Fruit fly (Drosophila melanogaster) whole organism, embryonic: ENCODE data around the gene CCHa2.

Source experiments
- Blimp-1 ChIP-seq: fragments of 200-800 bp; sonication (Bioruptor generic); optimal IDR thresholded peaks from 3 replicates; lab custom pipeline; 2018; ENCODE audit warnings: missing biosample characterization, missing genetic modification characterization, mild to moderate bottlenecking, moderate library complexity, missing genetic modification reagents
- CG11398 ChIP-seq: fragments of 200-800 bp; sonication (Bioruptor generic); optimal IDR thresholded peaks from 2 replicates; lab custom pipeline; 2016; ENCODE audit warnings: missing biosample characterization, missing genetic modification characterization
- CG11696 ChIP-seq: fragments of 200-800 bp; sonication (Bioruptor generic); IDR thresholded peaks from 2 replicates; pipeline ENCODE4 v1.3.6; 2022; ENCODE audit warnings: missing biosample characterization, missing genetic modification characterization
- CG12071 ChIP-seq: fragments of 200-800 bp; sonication (Bioruptor generic); optimal IDR thresholded peaks from 3 replicates; lab custom pipeline; 2018; ENCODE audit warnings: missing biosample characterization, mild to moderate bottlenecking, missing genetic modification characterization
- CG12744 ChIP-seq: fragments of 200-800 bp; sonication (Bioruptor generic); optimal IDR thresholded peaks from 2 replicates; lab custom pipeline; 2016; ENCODE audit warnings: missing biosample characterization, missing genetic modification characterization
- CG14441 ChIP-seq: fragments of 200-800 bp; sonication (Bioruptor generic); IDR thresholded peaks from 2 replicates; pipeline ENCODE4 v1.3.6; 2022; ENCODE audit warnings: missing biosample characterization, missing genetic modification characterization
- CG1529 ChIP-seq: fragments of 200-800 bp; sonication (Bioruptor generic); optimal IDR thresholded peaks from 3 replicates; lab custom pipeline; 2018; ENCODE audit warnings: missing biosample characterization, missing genetic modification characterization
- CG18619 ChIP-seq: fragments of 200-800 bp; sonication (Bioruptor generic); optimal IDR thresholded peaks from 3 replicates; lab custom pipeline; 2017; ENCODE audit warnings: missing biosample characterization, mild to moderate bottlenecking, missing genetic modification characterization
- CG2199 ChIP-seq: fragments of 200-800 bp; sonication (Bioruptor generic); IDR thresholded peaks from 3 replicates; pipeline ENCODE4 v1.3.6; 2022; ENCODE audit warnings: missing biosample characterization, missing genetic modification characterization
- CG3065 ChIP-seq: fragments of 200-800 bp; sonication (Bioruptor generic); optimal IDR thresholded peaks from 2 replicates; lab custom pipeline; 2016; ENCODE audit warnings: missing biosample characterization, missing genetic modification characterization
- CG34422 ChIP-seq: fragments of 200-800 bp; sonication (Bioruptor generic); IDR thresholded peaks from 3 replicates; pipeline ENCODE4 v1.3.6; 2022; ENCODE audit warnings: missing biosample characterization, missing genetic modification characterization
- CG3847 ChIP-seq: fragments of 200-800 bp; sonication (Bioruptor generic); IDR thresholded peaks from 2 replicates; pipeline ENCODE4 v1.3.6; 2022; ENCODE audit warnings: missing biosample characterization, missing genetic modification characterization
- CG4282 ChIP-seq: fragments of 200-800 bp; sonication (Bioruptor generic); optimal IDR thresholded peaks from 2 replicates; lab custom pipeline; 2016; ENCODE audit warnings: missing biosample characterization, missing genetic modification characterization
- CG5953 ChIP-seq: fragments of 200-800 bp; sonication (Bioruptor generic); IDR thresholded peaks from 2 replicates; pipeline ENCODE4 v1.3.6; 2022; ENCODE audit warnings: missing biosample characterization, missing genetic modification characterization
- CG6854 ChIP-seq: fragments of 200-800 bp; sonication (Bioruptor generic); optimal IDR thresholded peaks from 3 replicates; lab custom pipeline; 2017; ENCODE audit warnings: missing biosample characterization, mild to moderate bottlenecking, missing genetic modification characterization
- CG7372 ChIP-seq: fragments of 200-800 bp; sonication (Bioruptor generic); IDR thresholded peaks from 2 replicates; pipeline ENCODE4 v1.3.6; 2022; ENCODE audit warnings: missing biosample characterization, missing genetic modification characterization
- CG8290 ChIP-seq, 3 experiments: fragments of 200-800 bp; sonication (Bioruptor generic); optimal IDR thresholded peaks; 2 replicates each; lab custom pipeline; 2016 to 2019; ENCODE audit warnings: missing biosample characterization in 3 of 3, missing genetic modification characterization in 3 of 3, mild to moderate bottlenecking in 2 of 3, moderate library complexity in 1 of 3
- CG8765 ChIP-seq: fragments of 200-800 bp; sonication (Bioruptor generic); IDR thresholded peaks from 2 replicates; pipeline ENCODE4 v1.3.6; 2022; ENCODE audit warnings: missing biosample characterization, missing genetic modification characterization
- Elba2 ChIP-seq: fragments of 200-800 bp; sonication (Bioruptor generic); optimal IDR thresholded peaks from 3 replicates; lab custom pipeline; 2016; ENCODE audit warnings: missing biosample characterization, missing genetic modification characterization
- Gsc ChIP-seq: fragments of 200-800 bp; sonication (Bioruptor generic); IDR thresholded peaks from 2 replicates; pipeline ENCODE4 v1.3.6; 2022; ENCODE audit warnings: missing biosample characterization, missing genetic modification characterization
- H15 ChIP-seq: fragments of 200-800 bp; sonication (Bioruptor generic); IDR thresholded peaks from 3 replicates; pipeline ENCODE4 v1.3.6; 2022; ENCODE audit warnings: missing biosample characterization, missing genetic modification characterization
- HmgZ ChIP-seq: fragments of 200-800 bp; sonication (Bioruptor generic); optimal IDR thresholded peaks from 2 replicates; lab custom pipeline; 2018; ENCODE audit warnings: missing biosample characterization, mild to moderate bottlenecking, missing genetic modification characterization
- MBD-R2 ChIP-seq: fragments of 200-800 bp; sonication (Bioruptor generic); IDR thresholded peaks from 2 replicates; pipeline ENCODE4 v1.3.6; 2022; ENCODE audit warnings: missing biosample characterization, missing genetic modification characterization
- Med ChIP-seq: fragments of 200-800 bp; sonication (Bioruptor generic); peaks from one replicate; lab custom pipeline; 2016; ENCODE audit warnings: missing biosample characterization, missing genetic modification characterization, mild to moderate bottlenecking, inconsistent platforms, moderate library complexity
- NFAT ChIP-seq: fragments of 200-800 bp; sonication (Bioruptor generic); IDR thresholded peaks from 2 replicates; pipeline ENCODE4 v1.3.6; 2022; ENCODE audit warnings: missing biosample characterization, missing genetic modification characterization
- Ptx1 ChIP-seq: fragments of 200-800 bp; sonication (Bioruptor generic); IDR thresholded peaks from 2 replicates; pipeline ENCODE4 v1.3.6; 2022; ENCODE audit warnings: missing biosample characterization, missing genetic modification characterization
- Sin3A ChIP-seq: fragments of >200 bp; optimal IDR thresholded peaks from 2 replicates; lab custom pipeline; 2018
- Taf1 ChIP-seq: fragments of 200-800 bp; sonication (Bioruptor generic); IDR thresholded peaks from 2 replicates; pipeline ENCODE4 v1.3.6; 2022; ENCODE audit warnings: missing biosample characterization, missing genetic modification characterization
- YL-1 ChIP-seq: fragments of 200-800 bp; sonication (Bioruptor generic); optimal IDR thresholded peaks from 3 replicates; lab custom pipeline; 2017; ENCODE audit warnings: missing biosample characterization, mild to moderate bottlenecking, missing genetic modification characterization
- amos ChIP-seq: fragments of 200-800 bp; sonication (Bioruptor generic); IDR thresholded peaks from 2 replicates; pipeline ENCODE4 v1.3.6; 2022; ENCODE audit warnings: missing biosample characterization, missing genetic modification characterization; ENCODE audit not compliant: partially characterized antibody
- az2 ChIP-seq: fragments of 200-800 bp; sonication (Bioruptor generic); optimal IDR thresholded peaks from 3 replicates; lab custom pipeline; 2016; ENCODE audit warnings: missing biosample characterization, missing genetic modification characterization
- bbx ChIP-seq: fragments of 200-800 bp; sonication (Bioruptor generic); IDR thresholded peaks from 2 replicates; pipeline ENCODE4 v1.3.6; 2022; ENCODE audit warnings: missing biosample characterization, missing genetic modification characterization; ENCODE audit not compliant: partially characterized antibody
- cato ChIP-seq: fragments of 200-800 bp; sonication (Bioruptor generic); optimal IDR thresholded peaks from 2 replicates; lab custom pipeline; 2016; ENCODE audit warnings: missing biosample characterization, missing genetic modification characterization, borderline replicate concordance
- ems ChIP-seq: fragments of 200-800 bp; sonication (Bioruptor generic); optimal IDR thresholded peaks from 3 replicates; lab custom pipeline; 2016; ENCODE audit warnings: missing biosample characterization, missing genetic modification characterization
- exex ChIP-seq: fragments of 200-800 bp; sonication (Bioruptor generic); optimal IDR thresholded peaks from 4 replicates; lab custom pipeline; 2018; ENCODE audit warnings: missing biosample characterization, mild to moderate bottlenecking, missing genetic modification characterization, moderate library complexity
- gfzf ChIP-seq: fragments of 200-800 bp; sonication (Bioruptor generic); optimal IDR thresholded peaks from 2 replicates; lab custom pipeline; 2016; ENCODE audit warnings: missing biosample characterization, mild to moderate bottlenecking, missing genetic modification characterization, moderate library complexity
- grau ChIP-seq: fragments of 200-800 bp; optimal IDR thresholded peaks from 3 replicates; lab custom pipeline; 2019; ENCODE audit warnings: missing biosample characterization, mild to moderate bottlenecking, missing genetic modification characterization, moderate library complexity
- gro ChIP-seq: fragments of 200-800 bp; sonication (Bioruptor generic); optimal IDR thresholded peaks from 2 replicates; lab custom pipeline; 2016; ENCODE audit warnings: missing biosample characterization, missing genetic modification characterization
- mam ChIP-seq: fragments of 200-800 bp; sonication (Bioruptor generic); optimal IDR thresholded peaks from 3 replicates; lab custom pipeline; 2016; ENCODE audit warnings: missing biosample characterization, missing genetic modification characterization
- nerfin-2 ChIP-seq: fragments of 200-800 bp; sonication (Bioruptor generic); IDR thresholded peaks from 2 replicates; pipeline ENCODE4 v1.3.6; 2022; ENCODE audit warnings: missing biosample characterization, missing genetic modification characterization; ENCODE audit not compliant: partially characterized antibody
- org-1 ChIP-seq: fragments of 200-800 bp; sonication (Bioruptor generic); optimal IDR thresholded peaks from 2 replicates; lab custom pipeline; 2017; ENCODE audit warnings: missing biosample characterization, missing genetic modification characterization
- pb ChIP-seq: fragments of 200-800 bp; sonication (Bioruptor generic); optimal IDR thresholded peaks from 3 replicates; lab custom pipeline; 2016; ENCODE audit warnings: missing biosample characterization, missing genetic modification characterization
- row ChIP-seq: fragments of 200-800 bp; sonication (Bioruptor generic); IDR thresholded peaks from 3 replicates; pipeline ENCODE4 v1.3.6; 2022; ENCODE audit warnings: missing biosample characterization, missing genetic modification characterization
- schlank ChIP-seq: fragments of 200-800 bp; sonication (Bioruptor generic); optimal IDR thresholded peaks from 2 replicates; lab custom pipeline; 2018; ENCODE audit warnings: missing biosample characterization, mild to moderate bottlenecking, missing genetic modification characterization
- sd ChIP-seq: fragments of 200-800 bp; sonication (Bioruptor generic); optimal IDR thresholded peaks from 3 replicates; lab custom pipeline; 2018; ENCODE audit warnings: missing biosample characterization, mild to moderate bottlenecking, missing genetic modification characterization, moderate library complexity
- so ChIP-seq: fragments of 200-800 bp; sonication (Bioruptor generic); IDR thresholded peaks from 3 replicates; pipeline ENCODE4 v1.3.6; 2022; ENCODE audit warnings: missing biosample characterization, missing genetic modification characterization
- sob ChIP-seq: fragments of 200-800 bp; sonication (Bioruptor generic); IDR thresholded peaks from 2 replicates; pipeline ENCODE4 v1.3.6; 2022; ENCODE audit warnings: missing biosample characterization, missing genetic modification characterization
- stc ChIP-seq: fragments of 200-800 bp; sonication (Bioruptor generic); IDR thresholded peaks from 2 replicates; pipeline ENCODE4 v1.3.6; 2022; ENCODE audit warnings: missing biosample characterization, missing genetic modification characterization
- tap ChIP-seq: fragments of 200-800 bp; optimal IDR thresholded peaks from 3 replicates; lab custom pipeline; 2019; ENCODE audit warnings: missing biosample characterization, mild to moderate bottlenecking, missing genetic modification characterization, moderate library complexity

CCHa2 gene

DNA sequence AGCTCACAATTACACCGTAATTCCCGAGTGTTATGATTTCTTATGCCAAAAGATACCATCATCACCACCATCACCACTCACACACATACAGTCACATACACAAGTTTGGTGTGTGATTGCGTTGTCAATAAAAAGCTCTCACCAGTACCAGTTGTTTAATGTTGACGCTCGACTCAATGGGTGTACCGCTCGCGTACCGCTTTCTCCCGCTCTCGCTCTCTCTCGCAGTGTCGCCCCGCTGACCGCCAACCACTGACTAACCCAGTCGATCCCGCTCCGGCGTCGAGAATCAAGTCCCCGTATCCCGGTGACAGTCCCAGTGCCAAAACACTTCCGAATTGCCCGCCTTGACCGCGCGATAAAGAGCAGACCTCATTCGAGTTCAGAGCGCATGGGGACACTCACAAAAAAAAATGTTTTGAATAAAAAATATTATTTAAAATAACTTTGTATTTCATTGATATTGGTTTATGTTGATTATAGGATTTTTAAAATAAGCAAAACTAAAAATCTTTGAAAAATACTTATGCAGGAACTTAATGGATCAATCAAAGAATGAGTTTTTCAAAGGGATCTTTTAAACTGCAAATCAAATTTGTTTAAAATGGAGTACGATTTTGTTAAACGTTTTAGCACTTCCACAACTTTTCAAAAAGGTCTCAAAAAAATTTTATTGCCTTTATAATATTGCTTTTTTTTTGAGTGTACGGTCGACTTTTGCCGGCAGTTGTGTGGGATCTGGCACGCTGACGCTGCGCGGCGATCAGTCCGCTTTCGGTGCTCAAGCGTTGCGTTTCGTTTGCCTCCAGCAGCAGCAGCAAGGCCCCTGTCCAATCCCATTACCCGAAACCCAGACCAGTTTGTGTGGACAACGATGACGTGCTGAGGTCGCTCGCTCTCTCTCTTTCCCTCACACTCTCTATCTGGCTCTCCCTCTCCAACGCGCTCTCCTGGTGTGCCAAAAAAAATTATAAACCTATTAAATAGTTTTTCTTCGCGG, 30.5 kb downstream of the CCHa2 start, which contains the start of gene Dic1 (continued):
- TF ChIP-seq so (GFP tag; lab: Robert Waterston, UW) (peak; percentile 86), Blimp-1 (GFP tag; lab: Kevin White, UChicago) (peak; percentile 98), Sin3A (no peak), row (GFP tag; lab: Robert Waterston, UW) (peak; percentile 94), CG11398 (peak; percentile 78), CG14441 (GFP tag; lab: Robert Waterston, UW) (peak; percentile 89), amos (GFP tag; lab: Robert Waterston, UW) (no peak; the same call in 1 of the 2 replicates), CG7372 (GFP tag; lab: Robert Waterston, UW) (peak; percentile 92), CG8765 (peak; percentile 61; the same call in 1 of the 2 replicates), ems (GFP tag; lab: Kevin White, UChicago) (peak; percentile 82), org-1 (GFP tag; lab: Kevin White, UChicago) (peak; percentile 96), CG8290 (GFP tag; optimal IDR thresholded peaks at IDR 0.05; lab: Kevin White, UChicago) (peak; percentile 75), CG8290 (tag; optimal IDR thresholded peaks at IDR 0.05; lab: Kevin White, UChicago) (peak in 1 of 2 experiments; percentile 74), Elba2 (GFP tag; lab: Kevin White, UChicago) (peak; percentile 49), CG18619 (peak; percentile 98), Taf1 (GFP tag; lab: Robert Waterston, UW) (peak; percentile 76), YL-1 (GFP tag; lab: Kevin White, UChicago) (peak; percentile 93), CG6854 (GFP tag; lab: Kevin White, UChicago) (peak; percentile 98), cato (GFP tag; lab: Kevin White, UChicago) (peak; percentile 92), sd (tag; lab: Kevin White, UChicago) (peak; percentile 83), Gsc (GFP tag; lab: Robert Waterston, UW) (peak; percentile 74; the same call in 1 of the 2 replicates), stc (GFP tag; lab: Robert Waterston, UW) (peak; percentile 89), Ptx1 (GFP tag; lab: Robert Waterston, UW) (peak; percentile 96), pb (GFP tag; lab: Kevin White, UChicago) (peak; percentile 80), MBD-R2 (GFP tag; lab: Robert Waterston, UW) (peak; percentile 84), gfzf (no peak), CG4282 (GFP tag; lab: Kevin White, UChicago) (peak; percentile 71), gro (GFP tag; lab: Kevin White, UChicago) (peak; percentile 71), CG11696 (GFP tag; lab: Robert Waterston, UW) (peak; percentile 57), H15 (GFP tag; lab: Robert Waterston, UW) (peak; percentile 83), nerfin-2 (GFP tag; lab: Robert Waterston, UW) (no peak), bbx (GFP tag; lab: Robert Waterston, UW) (0 out of 2 replicates have a peak, but pooled peaks have one; percentile 43), CG5953 (GFP tag; lab: Robert Waterston, UW) (peak; percentile 74), tap (tag; lab: Kevin White, UChicago) (peak; percentile 91), CG34422 (peak; percentile 88), CG1529 (GFP tag; lab: Kevin White, UChicago) (peak; percentile 94), CG12071 (GFP tag; lab: Kevin White, UChicago) (peak; percentile 89), schlank (peak; percentile 91), az2 (GFP tag; lab: Kevin White, UChicago) (peak; percentile 97), sob (GFP tag; lab: Robert Waterston, UW) (peak; percentile 89), grau (tag; lab: Kevin White, UChicago) (peak; percentile 96), exex (tag; lab: Kevin White, UChicago) (peak; percentile 84), CG3847 (GFP tag; lab: Robert Waterston, UW) (peak; percentile 94), Med (peak; percentile 98), CG2199 (peak; percentile 77; the same call in 1 of the 3 replicates), CG12744 (peak; percentile 86), NFAT (GFP tag; lab: Robert Waterston, UW) (peak; percentile 71), mam (GFP tag; lab: Kevin White, UChicago) (peak; percentile 92), CG3065 (GFP tag; lab: Kevin White, UChicago) (peak; percentile 61), HmgZ (tag; lab: Kevin White, UChicago) (peak; percentile 88)
